Worm (Caenorhabditis elegans) whole organism, L4 larva: ENCODE results near the gene acl-12.

Source experiments
- F49E8.2 ChIP-seq: sonication (generic microtip); optimal IDR thresholded peaks from 2 replicates; lab custom pipeline; 2016; ENCODE audit warnings: missing compliant biosample characterization, mild to moderate bottlenecking, missing genetic modification characterization, borderline replicate concordance
- lsy-2 ChIP-seq, 2 experiments: fragments of 150-350 bp in 1 of 2; sonication (generic microtip) in 1 of 2; optimal IDR thresholded peaks; 2 replicates each; lab custom pipeline; 2014 to 2017; ENCODE audit warnings: missing biosample characterization in 2 of 2, missing genetic modification characterization in 2 of 2
- nhr-237 ChIP-seq: sonication (generic microtip); optimal IDR thresholded peaks from 2 replicates; lab custom pipeline; 2017; ENCODE audit warnings: missing biosample characterization, missing genetic modification characterization
- nhr-28 ChIP-seq: fragments of 150-350 bp; optimal IDR thresholded peaks from 2 replicates; lab custom pipeline; 2014; ENCODE audit warnings: missing biosample characterization, missing genetic modification characterization
- nhr-6 ChIP-seq: fragments of 150-350 bp; optimal IDR thresholded peaks from 2 replicates; lab custom pipeline; 2014; ENCODE audit warnings: missing biosample characterization, missing genetic modification characterization
- pha-4 ChIP-seq, 2 experiments: fragments of 150-350 bp in 1 of 2; fragments of 200-800 bp in 1 of 2; sonication (Bioruptor generic) in 1 of 2; IDR thresholded peaks in 1 of 2; optimal IDR thresholded peaks in 1 of 2; 2 replicates each; pipeline versions ENCODE4 v1.3.6 to Lab custom; 2014 to 2022; ENCODE audit warnings: missing genetic modification characterization in 2 of 2, missing genetic modification reagents in 2 of 2, missing biosample characterization in 1 of 2, missing compliant biosample characterization in 1 of 2
- sdz-12 ChIP-seq: fragments of 200-800 bp; sonication (Bioruptor generic); optimal IDR thresholded peaks from 2 replicates; lab custom pipeline; 2018; ENCODE audit warnings: mild to moderate bottlenecking, missing genetic modification characterization, missing compliant biosample characterization
- unc-39 ChIP-seq: sonication (generic microtip); optimal IDR thresholded peaks from 2 replicates; lab custom pipeline; 2017; ENCODE audit warnings: missing biosample characterization, missing genetic modification characterization

DNA sequence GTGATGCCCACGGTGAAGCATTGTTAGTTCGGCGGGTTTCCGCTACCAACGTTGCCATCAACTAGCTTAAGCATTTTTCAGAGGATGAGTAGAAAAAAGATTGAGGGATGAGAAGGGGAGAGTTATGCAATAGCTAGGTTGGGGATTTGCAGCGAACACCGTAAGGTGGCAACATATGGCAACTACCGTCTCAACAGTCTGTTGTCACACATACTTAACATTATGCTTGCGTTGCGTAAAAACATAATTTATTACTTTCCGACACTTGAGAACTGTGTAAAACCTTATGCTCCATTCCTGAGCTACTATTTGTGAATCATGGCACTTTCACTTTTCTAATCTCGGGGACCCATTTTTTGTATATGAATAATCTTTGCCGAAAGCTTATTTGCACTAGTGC lies 24.3 kb upstream of the acl-12 start:
- TF ChIP-seq nhr-28 (tag; lab: Kevin White, UChicago), result no peak
- TF ChIP-seq lsy-2 (tag; optimal IDR thresholded peaks at IDR 0.05; lab: Kevin White, UChicago), result no peak
- TF ChIP-seq pha-4 (GFP tag; IDR thresholded peaks at IDR 0.05; lab: Robert Waterston, UW), result no peak
- no peak for TF ChIP-seq pha-4 (tag; optimal IDR thresholded peaks at IDR 0.05; lab: Kevin White, UChicago)
- no peak for TF ChIP-seq nhr-237 (tag; lab: Kevin White, UChicago)
- TF ChIP-seq sdz-12, result no peak
- TF ChIP-seq unc-39, result no peak
- no peak for TF ChIP-seq nhr-6 (tag; lab: Kevin White, UChicago)
- TF ChIP-seq F49E8.2, result no peak
